Fruit fly (Drosophila melanogaster) whole organism, embryonic: ENCODE results near the gene mrva.
A peak's percentile ranks its signal among the peaks of the same experiment; 100 is the strongest.

Experiments
- Antp ChIP-seq: fragments of 200-800 bp; sonication (Bioruptor generic); optimal IDR thresholded peaks from 3 replicates; lab custom pipeline; 2016; ENCODE audit warnings: missing biosample characterization, missing genetic modification characterization
- B-H2 ChIP-seq: fragments of 200-800 bp; sonication (Bioruptor generic); optimal IDR thresholded peaks from 2 replicates; lab custom pipeline; 2018; ENCODE audit warnings: missing biosample characterization, mild to moderate bottlenecking, missing genetic modification characterization
- Bdp1 ChIP-seq: fragments of 200-800 bp; sonication (Bioruptor generic); optimal IDR thresholded peaks from 3 replicates; lab custom pipeline; 2016; ENCODE audit warnings: missing biosample characterization, missing genetic modification characterization
- CG10267 ChIP-seq: fragments of 200-800 bp; sonication (Bioruptor generic); optimal IDR thresholded peaks from 2 replicates; lab custom pipeline; 2018; ENCODE audit warnings: missing biosample characterization, mild to moderate bottlenecking, missing genetic modification characterization, moderate library complexity
- CG13123 ChIP-seq: fragments of 200-800 bp; sonication (Bioruptor generic); optimal IDR thresholded peaks from 2 replicates; lab custom pipeline; 2016; ENCODE audit warnings: missing biosample characterization, missing genetic modification characterization
- CG14014 ChIP-seq: fragments of 200-800 bp; sonication (Bioruptor generic); IDR thresholded peaks from 2 replicates; pipeline ENCODE4 v1.3.6; 2022; ENCODE audit warnings: missing biosample characterization, missing genetic modification characterization
- CG14441 ChIP-seq: fragments of 200-800 bp; sonication (Bioruptor generic); IDR thresholded peaks from 2 replicates; pipeline ENCODE4 v1.3.6; 2022; ENCODE audit warnings: missing biosample characterization, missing genetic modification characterization
- CG15696 ChIP-seq: fragments of 200-800 bp; sonication (Bioruptor generic); optimal IDR thresholded peaks from 2 replicates; lab custom pipeline; 2019; ENCODE audit warnings: missing biosample characterization, mild to moderate bottlenecking, missing genetic modification characterization, moderate library complexity
- CG16863 ChIP-seq: fragments of 200-800 bp; sonication (Bioruptor generic); optimal IDR thresholded peaks from 3 replicates; lab custom pipeline; 2016; ENCODE audit warnings: missing biosample characterization, missing genetic modification characterization
- CG17186 ChIP-seq: fragments of 200-800 bp; sonication (Bioruptor generic); optimal IDR thresholded peaks from 3 replicates; lab custom pipeline; 2017; ENCODE audit warnings: missing biosample characterization, missing genetic modification reagents, missing genetic modification characterization
- CG17612 ChIP-seq: fragments of 200-800 bp; sonication (Bioruptor generic); IDR thresholded peaks from 2 replicates; pipeline ENCODE4 v1.3.6; 2022; ENCODE audit warnings: missing biosample characterization, missing genetic modification characterization
- CG17829 ChIP-seq: fragments of 200-800 bp; optimal IDR thresholded peaks from 2 replicates; lab custom pipeline; 2019; ENCODE audit warnings: missing biosample characterization, mild to moderate bottlenecking, missing genetic modification characterization, moderate library complexity
- CG30431 ChIP-seq: fragments of 200-800 bp; sonication (Bioruptor generic); optimal IDR thresholded peaks from 2 replicates; lab custom pipeline; 2017; ENCODE audit warnings: missing biosample characterization, missing genetic modification characterization
- CG31441 ChIP-seq: fragments of 200-800 bp; sonication (Bioruptor generic); IDR thresholded peaks from 2 replicates; pipeline ENCODE4 v1.3.6; 2022; ENCODE audit warnings: missing biosample characterization, missing genetic modification characterization
- CG32532 ChIP-seq: fragments of 200-800 bp; sonication (Bioruptor generic); IDR thresholded peaks from 2 replicates; pipeline ENCODE4 v1.3.6; 2022; ENCODE audit warnings: missing biosample characterization, missing genetic modification characterization
- CG32772 ChIP-seq: fragments of 200-800 bp; sonication (Bioruptor generic); IDR thresholded peaks from 2 replicates; pipeline ENCODE4 v1.3.6; 2022; ENCODE audit warnings: missing biosample characterization, missing genetic modification characterization
- CG42726 ChIP-seq: fragments of 200-800 bp; sonication (Bioruptor generic); IDR thresholded peaks from 2 replicates; pipeline ENCODE4 v1.3.6; 2022; ENCODE audit warnings: missing biosample characterization, missing genetic modification characterization; ENCODE audit not compliant: partially characterized antibody
- CG43689 ChIP-seq: fragments of 200-800 bp; sonication (Bioruptor generic); IDR thresholded peaks from 2 replicates; pipeline ENCODE4 v1.3.6; 2022; ENCODE audit warnings: missing biosample characterization, missing genetic modification characterization
- CG5180 ChIP-seq: fragments of 200-800 bp; sonication (Bioruptor generic); optimal IDR thresholded peaks from 3 replicates; lab custom pipeline; 2017; ENCODE audit warnings: missing biosample characterization, missing genetic modification characterization, mild to moderate bottlenecking, moderate library complexity, missing genetic modification reagents
- Dfd ChIP-seq, 2 experiments: fragments of >200 bp; optimal IDR thresholded peaks; 2 replicates each; lab custom pipeline; 2017; ENCODE audit warnings: missing biosample characterization in 2 of 2, missing genetic modification characterization in 2 of 2
- Dref ChIP-seq: fragments of 200-800 bp; sonication (Bioruptor generic); IDR thresholded peaks from 2 replicates; pipeline ENCODE4 v1.3.6; 2022; ENCODE audit warnings: missing biosample characterization, missing genetic modification characterization
- Eip74EF ChIP-seq, 2 experiments: fragments of 200-800 bp in 1 of 2; fragments of >200 bp in 1 of 2; sonication (Bioruptor generic) in 1 of 2; optimal IDR thresholded peaks; 2 replicates each; lab custom pipeline; 2017 to 2019; ENCODE audit warnings: missing biosample characterization in 2 of 2, missing genetic modification characterization in 2 of 2, mild to moderate bottlenecking in 1 of 2, moderate library complexity in 1 of 2
- Ets97D ChIP-seq: fragments of 200-800 bp; sonication (Bioruptor generic); optimal IDR thresholded peaks from 3 replicates; lab custom pipeline; 2016; ENCODE audit warnings: missing biosample characterization, missing genetic modification characterization
- HLHmδ ChIP-seq: fragments of 200-800 bp; sonication (Bioruptor generic); optimal IDR thresholded peaks from 2 replicates; lab custom pipeline; 2018; ENCODE audit warnings: missing biosample characterization, mild to moderate bottlenecking, missing genetic modification characterization, moderate library complexity
- Hmr ChIP-seq: fragments of 200-800 bp; sonication (Bioruptor generic); optimal IDR thresholded peaks from 3 replicates; lab custom pipeline; 2017; ENCODE audit warnings: mild to moderate bottlenecking, missing biosample characterization, missing genetic modification reagents, missing genetic modification characterization
- Hsf ChIP-seq: fragments of 200-800 bp; sonication (Bioruptor generic); optimal IDR thresholded peaks from 3 replicates; lab custom pipeline; 2016; ENCODE audit warnings: missing biosample characterization, missing genetic modification characterization
- Oli ChIP-seq: fragments of 200-800 bp; sonication (Bioruptor generic); optimal IDR thresholded peaks from 2 replicates; lab custom pipeline; 2018; ENCODE audit warnings: missing biosample characterization, mild to moderate bottlenecking, missing genetic modification characterization, moderate library complexity
- Side ChIP-seq: fragments of 200-800 bp; sonication (Bioruptor generic); optimal IDR thresholded peaks from 2 replicates; lab custom pipeline; 2016; ENCODE audit warnings: missing biosample characterization, missing genetic modification characterization
- Xrp1 ChIP-seq: fragments of 200-800 bp; sonication (Bioruptor generic); IDR thresholded peaks from 2 replicates; pipeline ENCODE4 v1.3.6; 2022; ENCODE audit warnings: missing biosample characterization, missing genetic modification characterization
- ac ChIP-seq: fragments of 200-800 bp; sonication (Bioruptor generic); optimal IDR thresholded peaks from 3 replicates; lab custom pipeline; 2017; ENCODE audit warnings: missing biosample characterization, mild to moderate bottlenecking, missing genetic modification characterization
- ash1 ChIP-seq: fragments of 200-800 bp; sonication (Bioruptor generic); optimal IDR thresholded peaks from 2 replicates; lab custom pipeline; 2018; ENCODE audit warnings: missing biosample characterization, mild to moderate bottlenecking, missing genetic modification characterization
- cas ChIP-seq: fragments of 200-800 bp; sonication (Bioruptor generic); IDR thresholded peaks from 2 replicates; pipeline ENCODE4 v1.3.6; 2022; ENCODE audit warnings: missing biosample characterization, missing genetic modification characterization
- chm ChIP-seq: fragments of 200-800 bp; sonication (Bioruptor generic); IDR thresholded peaks from 2 replicates; pipeline ENCODE4 v1.3.6; 2022; ENCODE audit warnings: missing biosample characterization, missing genetic modification characterization
- dan ChIP-seq: fragments of 200-800 bp; sonication (Bioruptor generic); IDR thresholded peaks from 2 replicates; pipeline ENCODE4 v1.3.6; 2022; ENCODE audit warnings: missing biosample characterization, missing genetic modification characterization
- dimm ChIP-seq: fragments of 200-800 bp; sonication (Bioruptor generic); IDR thresholded peaks from 2 replicates; pipeline ENCODE4 v1.3.6; 2022; ENCODE audit warnings: missing biosample characterization, missing genetic modification characterization
- dmrt99B ChIP-seq: fragments of 200-800 bp; sonication (Bioruptor generic); optimal IDR thresholded peaks from 2 replicates; lab custom pipeline; 2018; ENCODE audit warnings: missing biosample characterization, mild to moderate bottlenecking, missing genetic modification characterization, moderate library complexity
- hth ChIP-seq: fragments of >200 bp; optimal IDR thresholded peaks from 2 replicates; lab custom pipeline; 2017; ENCODE audit warnings: inconsistent platforms
- insv ChIP-seq, 2 experiments: fragments of 200-800 bp; sonication (Bioruptor generic); optimal IDR thresholded peaks; 3 replicates each; lab custom pipeline; 2016 to 2018; ENCODE audit warnings: missing biosample characterization in 2 of 2, missing genetic modification characterization in 2 of 2
- klu ChIP-seq: fragments of 200-800 bp; sonication (Bioruptor generic); IDR thresholded peaks from 2 replicates; pipeline ENCODE4 v1.3.6; 2022; ENCODE audit warnings: missing biosample characterization, missing genetic modification characterization
- otp ChIP-seq: fragments of 200-800 bp; sonication (Bioruptor generic); IDR thresholded peaks from 3 replicates; pipeline ENCODE4, ENCODE4 v1.3.6; 2022; ENCODE audit warnings: missing biosample characterization, missing genetic modification characterization
- pfk ChIP-seq: fragments of 200-800 bp; sonication (Bioruptor generic); optimal IDR thresholded peaks from 2 replicates; lab custom pipeline; 2018; ENCODE audit warnings: missing biosample characterization, mild to moderate bottlenecking, missing genetic modification characterization, moderate library complexity
- pum ChIP-seq: fragments of 200-800 bp; sonication (Bioruptor generic); optimal IDR thresholded peaks from 2 replicates; lab custom pipeline; 2016; ENCODE audit warnings: missing biosample characterization, missing genetic modification characterization
- repo ChIP-seq: fragments of 200-800 bp; sonication (Bioruptor generic); optimal IDR thresholded peaks from 2 replicates; lab custom pipeline; 2016; ENCODE audit warnings: missing biosample characterization, missing genetic modification characterization
- row ChIP-seq: fragments of 200-800 bp; sonication (Bioruptor generic); IDR thresholded peaks from 3 replicates; pipeline ENCODE4 v1.3.6; 2022; ENCODE audit warnings: missing biosample characterization, missing genetic modification characterization
- seq ChIP-seq: fragments of 200-800 bp; sonication (Bioruptor generic); IDR thresholded peaks from 2 replicates; pipeline ENCODE4 v1.3.6; 2022; ENCODE audit warnings: missing biosample characterization, missing genetic modification characterization
- sim ChIP-seq: fragments of 200-800 bp; sonication (Bioruptor generic); IDR thresholded peaks from 2 replicates; pipeline ENCODE4 v1.3.6; 2022; ENCODE audit warnings: missing biosample characterization, missing genetic modification characterization
- slbo ChIP-seq: fragments of 200-800 bp; sonication (Bioruptor generic); IDR thresholded peaks from 2 replicates; pipeline ENCODE4 v1.3.6; 2022; ENCODE audit warnings: missing biosample characterization, missing genetic modification characterization
- slp2 ChIP-seq: fragments of 200-800 bp; sonication (Bioruptor generic); optimal IDR thresholded peaks from 2 replicates; lab custom pipeline; 2016; ENCODE audit warnings: missing biosample characterization, missing genetic modification characterization
- tap ChIP-seq: fragments of 200-800 bp; optimal IDR thresholded peaks from 3 replicates; lab custom pipeline; 2019; ENCODE audit warnings: missing biosample characterization, mild to moderate bottlenecking, missing genetic modification characterization, moderate library complexity
- toy ChIP-seq: fragments of 200-800 bp; sonication (Bioruptor generic); IDR thresholded peaks from 2 replicates; pipeline ENCODE4 v1.3.6; 2022; ENCODE audit warnings: missing biosample characterization, missing genetic modification characterization
- trh ChIP-seq: fragments of 200-800 bp; sonication (Bioruptor generic); optimal IDR thresholded peaks from 2 replicates; lab custom pipeline; 2016; ENCODE audit warnings: missing biosample characterization, missing genetic modification characterization
- wor ChIP-seq: fragments of 200-800 bp; sonication (Bioruptor generic); IDR thresholded peaks from 2 replicates; pipeline ENCODE4 v1.3.6; 2022; ENCODE audit warnings: missing biosample characterization, missing genetic modification characterization

mrva gene

dm6 chr3L:7360324-7360852, 31.7 kb upstream of the mrva start, which contains the start of gene Sec63 (continued):
- TF ChIP-seq Dfd (GFP tag; optimal IDR thresholded peaks at IDR 0.05; lab: Kevin White, UChicago), result no peak
- TF ChIP-seq Ets97D (GFP tag; lab: Kevin White, UChicago), result no peak
- TF ChIP-seq Oli (tag; lab: Kevin White, UChicago), result no peak
- TF ChIP-seq slbo (GFP tag; lab: Robert Waterston, UW), result peak; percentile 78
- TF ChIP-seq trh (GFP tag; lab: Kevin White, UChicago), result no peak
- TF ChIP-seq pum (GFP tag; lab: Kevin White, UChicago), result no peak
- no peak for TF ChIP-seq Side (GFP tag; lab: Kevin White, UChicago)
- peak; percentile 4; the same call in 1 of the 2 replicates for TF ChIP-seq CG32772
- peak; percentile 30 for TF ChIP-seq CG15696 (tag; lab: Kevin White, UChicago)
- peak; percentile 80 for TF ChIP-seq row (GFP tag; lab: Robert Waterston, UW)
- TF ChIP-seq HLHmδ (GFP tag; lab: Kevin White, UChicago), result peak; percentile 96
- TF ChIP-seq Bdp1 (GFP tag; lab: Kevin White, UChicago), result peak; percentile 24
- TF ChIP-seq seq, result no peak
- TF ChIP-seq slp2 (GFP tag; lab: Kevin White, UChicago), result no peak
- TF ChIP-seq CG5180 (GFP tag; lab: Kevin White, UChicago), result no peak
- TF ChIP-seq tap (tag; lab: Kevin White, UChicago), result no peak
- no peak for TF ChIP-seq Eip74EF (GFP tag; optimal IDR thresholded peaks at IDR 0.05; lab: Kevin White, UChicago)
- TF ChIP-seq ac, result no peak
- TF ChIP-seq Dref (GFP tag; lab: Robert Waterston, UW), result peak; percentile 95
- TF ChIP-seq insv (GFP tag; optimal IDR thresholded peaks at IDR 0.05; lab: Kevin White, UChicago), result no peak
- no peak for TF ChIP-seq hth (lab: Kevin White, UChicago)
- TF ChIP-seq B-H2 (GFP tag; lab: Kevin White, UChicago), result peak; percentile 43
- no peak for TF ChIP-seq klu (GFP tag; lab: Robert Waterston, UW)
- peak; percentile 35 for TF ChIP-seq Antp
- TF ChIP-seq wor (GFP tag; lab: Robert Waterston, UW), result no peak
- peak; percentile 67 for TF ChIP-seq Hmr
- TF ChIP-seq chm (GFP tag; lab: Robert Waterston, UW), result 0 out of 2 replicates have a peak, but pooled peaks have one; percentile 34
- peak; percentile 41 for TF ChIP-seq CG17186 (GFP tag; lab: Kevin White, UChicago)
- peak; percentile 61 for TF ChIP-seq CG32532 (GFP tag; lab: Robert Waterston, UW)
- TF ChIP-seq CG16863 (GFP tag; lab: Kevin White, UChicago), result no peak
- no peak for TF ChIP-seq otp (GFP tag; lab: Robert Waterston, UW)
- TF ChIP-seq CG14441 (GFP tag; lab: Robert Waterston, UW), result peak; percentile 64; the same call in 1 of the 2 replicates
- no peak for TF ChIP-seq toy
- peak; percentile 71 for TF ChIP-seq Xrp1 (GFP tag; lab: Robert Waterston, UW)
- TF ChIP-seq CG17829, result peak; percentile 20
- TF ChIP-seq CG17612 (GFP tag; lab: Robert Waterston, UW), result no peak
- peak; percentile 19 for TF ChIP-seq CG10267 (tag; lab: Kevin White, UChicago)
- TF ChIP-seq CG14014 (GFP tag; lab: Robert Waterston, UW), result peak; percentile 66
- TF ChIP-seq dmrt99B (tag; lab: Kevin White, UChicago), result peak; percentile 14
- 0 out of 2 replicates have a peak, but pooled peaks have one; percentile 34 for TF ChIP-seq cas (GFP tag; lab: Robert Waterston, UW)
- TF ChIP-seq ash1 (GFP tag; lab: Kevin White, UChicago), result no peak
- peak; percentile 6 for TF ChIP-seq repo (GFP tag; lab: Kevin White, UChicago)
- peak; percentile 51; the same call in 1 of the 2 replicates for TF ChIP-seq CG31441
- TF ChIP-seq CG43689 (GFP tag; lab: Robert Waterston, UW), result no peak
- no peak for TF ChIP-seq dan
- no peak for TF ChIP-seq sim (GFP tag; lab: Robert Waterston, UW)
- TF ChIP-seq CG42726, result peak; percentile 94
- TF ChIP-seq pfk, result peak; percentile 93
- no peak for TF ChIP-seq dimm (GFP tag; lab: Robert Waterston, UW)
- peak; percentile 46 for TF ChIP-seq CG13123 (GFP tag; lab: Kevin White, UChicago)
- no peak for TF ChIP-seq CG30431 (GFP tag; lab: Kevin White, UChicago)
- peak; percentile 38 for TF ChIP-seq Hsf (GFP tag; lab: Kevin White, UChicago)
